Worm (Caenorhabditis elegans): ENCODE measurements around the gene rpl-39.

Gene rpl-39

ce11 chrV:7737710-7738109 is 38.2 kb downstream of the rpl-39 start, which contains the start of gene srr-9:
Gene srr-9, plus strand, starts transcription at chrV:7738010.
- TF ChIP-seq flt-1 (GFP tag; IDR thresholded peaks at IDR 0.05) (no peak), aly-1 (tag; optimal IDR thresholded peaks at IDR 0.05) (no peak), tbx-37 (GFP tag; conservative IDR thresholded peaks at IDR 0.05) (no peak), ets-7 (tag; optimal IDR thresholded peaks at IDR 0.05) (no peak)

ce11 chrV:7735319-7735718 is 40.6 kb downstream of the rpl-39 start, which contains the start of gene srr-10:
Gene srr-10, plus strand, starts transcription at chrV:7735619.
- TF ChIP-seq aly-1 (tag; optimal IDR thresholded peaks at IDR 0.05), result no peak

DNA sequence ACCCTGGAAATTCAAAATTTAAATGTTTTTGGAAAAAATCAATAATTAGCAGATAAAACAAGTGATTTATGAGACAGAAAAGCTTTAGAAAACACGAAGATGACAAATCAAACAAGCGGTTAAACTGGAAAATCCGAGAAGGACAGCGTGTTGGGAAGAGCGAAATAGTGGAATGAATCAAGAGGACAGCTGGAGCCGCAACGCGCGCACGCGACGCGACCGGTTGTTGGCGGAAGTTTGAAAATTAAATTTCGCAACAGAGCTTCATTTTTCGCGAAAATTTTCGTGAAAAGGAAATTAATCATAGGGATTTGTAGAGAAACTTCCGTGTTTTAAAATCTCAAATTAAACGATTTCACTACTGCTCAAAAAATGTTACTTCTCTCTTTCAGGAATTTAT is 41.0 kb downstream of the rpl-39 start, which contains the start of gene clic-1:
TSS of gene clic-1 (minus strand) at position 3 of the 400 bp plus-strand sequence.
- TF ChIP-seq F13C5.2 (tag; optimal IDR thresholded peaks at IDR 0.05) (peak; percentile 63), sea-1 (GFP tag; conservative IDR thresholded peaks at IDR 0.05) (no peak), tbx-11 (GFP tag; IDR thresholded peaks at IDR 0.05) (no peak)

DNA sequence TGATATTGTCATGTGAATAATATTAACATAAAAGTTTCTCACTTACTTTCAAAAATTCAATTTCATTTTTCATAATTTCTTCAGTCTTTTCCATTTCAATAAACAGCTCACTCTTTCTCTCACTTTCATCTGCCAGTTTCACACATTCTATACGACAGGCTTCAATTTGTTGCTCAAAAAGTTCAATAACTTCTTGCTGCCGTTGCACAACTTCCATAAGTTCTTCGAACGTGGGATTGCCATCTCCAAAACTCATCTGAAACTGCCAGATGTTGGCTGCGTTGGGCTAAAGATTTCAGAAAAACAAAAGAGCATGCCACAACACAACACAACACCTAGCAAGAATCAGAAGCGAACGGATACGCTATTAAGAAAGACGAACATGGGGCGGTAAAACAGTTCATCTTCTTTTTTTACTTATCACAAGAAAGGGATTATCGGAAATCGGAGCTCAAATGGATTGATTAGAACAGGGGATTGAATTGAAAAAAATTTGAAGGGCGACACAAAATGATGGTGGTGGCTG is 42.6 kb downstream of the rpl-39 start:
- TF ChIP-seq pes-1 (GFP tag; IDR thresholded peaks at IDR 0.05), result no peak
- no peak for TF ChIP-seq scrt-1 (GFP tag; IDR thresholded peaks at IDR 0.05)
- no peak for TF ChIP-seq hmbx-1 (tag; optimal IDR thresholded peaks at IDR 0.05)
- no peak for TF ChIP-seq ceh-13 (GFP tag; optimal IDR thresholded peaks at IDR 0.05)
- TF ChIP-seq ceh-36 (tag; optimal IDR thresholded peaks at IDR 0.05), result no peak
- TF ChIP-seq tbx-37 (GFP tag; conservative IDR thresholded peaks at IDR 0.05), result no peak
- TF ChIP-seq ets-7 (tag; optimal IDR thresholded peaks at IDR 0.05), result no peak
- no peak for TF ChIP-seq ama-1 (optimal IDR thresholded peaks at IDR 0.05)
- TF ChIP-seq tbx-11 (GFP tag; IDR thresholded peaks at IDR 0.05), result no peak
- no peak for TF ChIP-seq B0310.2 (tag; optimal IDR thresholded peaks at IDR 0.05)
- no peak for TF ChIP-seq hnd-1 (tag; optimal IDR thresholded peaks at IDR 0.05)
- TF ChIP-seq aly-1 (tag; optimal IDR thresholded peaks at IDR 0.05), result no peak
- no peak for TF ChIP-seq flt-1 (GFP tag; IDR thresholded peaks at IDR 0.05)

DNA sequence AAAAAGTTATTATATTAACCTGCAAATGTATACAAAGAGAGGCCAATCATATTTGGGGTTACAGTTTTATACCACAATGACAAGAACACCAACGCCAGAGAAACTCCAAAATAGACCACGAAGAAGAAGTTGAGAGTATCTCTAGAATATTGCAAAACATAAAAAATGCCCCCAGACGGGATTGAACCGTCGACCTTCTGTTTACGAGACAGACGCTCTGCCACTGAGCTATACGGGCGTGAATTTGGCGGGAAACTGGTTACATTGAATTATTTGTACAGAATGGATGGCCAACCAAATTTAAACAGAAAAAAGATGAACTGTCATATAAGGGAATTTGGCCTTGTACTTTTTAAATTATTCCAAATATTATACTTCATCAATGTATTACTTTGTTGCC is 45.4 kb downstream of the rpl-39 start:
- TF ChIP-seq tbx-37 (GFP tag; conservative IDR thresholded peaks at IDR 0.05), result 0 out of 2 replicates have a peak, but pooled peaks have one; percentile 18
- TF ChIP-seq ama-1 (optimal IDR thresholded peaks at IDR 0.05), result no peak
- no peak for TF ChIP-seq hmg-4 (GFP tag; optimal IDR thresholded peaks at IDR 0.05)
- TF ChIP-seq ceh-36 (tag; optimal IDR thresholded peaks at IDR 0.05), result peak; percentile 25
- peak; percentile 37; the same call in 1 of the 2 replicates for TF ChIP-seq pes-1 (GFP tag; IDR thresholded peaks at IDR 0.05)
- no peak for TF ChIP-seq hnd-1 (tag; optimal IDR thresholded peaks at IDR 0.05)
- TF ChIP-seq flt-1 (GFP tag; IDR thresholded peaks at IDR 0.05), result no peak
- no peak for TF ChIP-seq ets-7 (tag; optimal IDR thresholded peaks at IDR 0.05)
- TF ChIP-seq B0310.2 (tag; optimal IDR thresholded peaks at IDR 0.05), result peak; percentile 8
- TF ChIP-seq tbx-11 (GFP tag; IDR thresholded peaks at IDR 0.05), result no peak

DNA sequence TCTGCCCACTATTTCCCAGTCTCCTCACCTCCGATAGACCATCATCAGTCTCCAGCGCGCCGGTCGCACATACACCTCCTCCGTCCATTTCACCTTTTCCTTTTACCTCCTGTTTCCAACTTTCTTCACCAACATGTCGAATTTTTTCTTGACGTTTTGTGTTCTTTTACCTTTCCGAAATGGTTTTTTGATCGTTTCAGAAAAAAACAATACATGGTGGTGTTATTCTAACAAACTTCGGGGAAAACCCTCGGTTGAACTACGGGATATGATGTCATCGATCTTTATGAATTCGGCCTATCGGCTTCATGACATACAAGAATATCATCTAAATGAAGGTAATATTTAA is 47.2 kb downstream of the rpl-39 start, which contains the start of gene Y97E10C.1:
TSS of gene Y97E10C.1 (plus strand) at position 201 of the 349 bp plus-strand sequence.
- no peak for TF ChIP-seq sea-1 (GFP tag; conservative IDR thresholded peaks at IDR 0.05)

ce11 chrV:7728003-7728678 is 47.7 kb downstream of the rpl-39 start:
- TF ChIP-seq ets-7 (tag; optimal IDR thresholded peaks at IDR 0.05) (no peak), ama-1 (optimal IDR thresholded peaks at IDR 0.05) (no peak), pes-1 (GFP tag; IDR thresholded peaks at IDR 0.05) (no peak), hnd-1 (tag; optimal IDR thresholded peaks at IDR 0.05) (no peak), flt-1 (GFP tag; IDR thresholded peaks at IDR 0.05) (no peak), ceh-36 (tag; optimal IDR thresholded peaks at IDR 0.05) (no peak), tra-4 (tag; optimal IDR thresholded peaks at IDR 0.05) (no peak), sea-1 (GFP tag; conservative IDR thresholded peaks at IDR 0.05) (no peak), B0310.2 (tag; optimal IDR thresholded peaks at IDR 0.05) (no peak), tbx-11 (GFP tag; IDR thresholded peaks at IDR 0.05) (no peak)

ce11 chrV:7726927-7727326 is 49.0 kb downstream of the rpl-39 start:
- no peak for TF ChIP-seq pes-1 (GFP tag; IDR thresholded peaks at IDR 0.05)
- no peak for TF ChIP-seq tbx-11 (GFP tag; IDR thresholded peaks at IDR 0.05)
- no peak for TF ChIP-seq hmg-4 (GFP tag; optimal IDR thresholded peaks at IDR 0.05)
- no peak for TF ChIP-seq flt-1 (GFP tag; IDR thresholded peaks at IDR 0.05)
- TF ChIP-seq hmbx-1 (tag; optimal IDR thresholded peaks at IDR 0.05), result no peak
- TF ChIP-seq aly-1 (tag; optimal IDR thresholded peaks at IDR 0.05), result no peak
- no peak for TF ChIP-seq ceh-36 (tag; optimal IDR thresholded peaks at IDR 0.05)
- TF ChIP-seq B0310.2 (tag; optimal IDR thresholded peaks at IDR 0.05), result no peak
- TF ChIP-seq ama-1 (optimal IDR thresholded peaks at IDR 0.05), result no peak
- TF ChIP-seq ceh-13 (GFP tag; optimal IDR thresholded peaks at IDR 0.05), result no peak
- TF ChIP-seq F13C5.2 (tag; optimal IDR thresholded peaks at IDR 0.05), result no peak
- no peak for TF ChIP-seq ets-7 (tag; optimal IDR thresholded peaks at IDR 0.05)
- TF ChIP-seq sea-1 (GFP tag; conservative IDR thresholded peaks at IDR 0.05), result no peak
- TF ChIP-seq scrt-1 (GFP tag; IDR thresholded peaks at IDR 0.05), result no peak
- no peak for TF ChIP-seq hnd-1 (tag; optimal IDR thresholded peaks at IDR 0.05)
- no peak for TF ChIP-seq tbx-37 (GFP tag; conservative IDR thresholded peaks at IDR 0.05)

DNA sequence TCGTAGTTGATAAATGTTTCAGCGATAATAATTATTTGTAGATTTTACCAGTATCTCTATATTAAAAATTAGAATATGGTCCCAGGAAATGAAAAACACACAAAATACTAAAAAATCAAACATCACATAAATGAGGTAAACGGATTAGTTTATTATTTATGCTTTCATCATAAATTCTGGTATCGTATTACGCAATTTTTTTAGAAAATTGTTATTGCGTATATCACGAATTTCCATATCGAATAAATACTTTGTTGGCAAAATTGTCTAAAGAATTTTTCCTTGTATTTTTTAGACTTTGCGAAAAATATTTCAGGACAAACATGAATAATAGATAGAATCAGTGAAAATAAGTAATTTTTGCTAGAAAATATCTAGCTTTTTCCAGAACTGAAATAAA is 49.7 kb downstream of the rpl-39 start:
- TF ChIP-seq hmg-4 (GFP tag; optimal IDR thresholded peaks at IDR 0.05) (no peak), hmbx-1 (tag; optimal IDR thresholded peaks at IDR 0.05) (no peak), tra-4 (tag; optimal IDR thresholded peaks at IDR 0.05) (no peak), sea-1 (GFP tag; conservative IDR thresholded peaks at IDR 0.05) (no peak)
